Worm (Caenorhabditis elegans): ENCODE measurements around the gene B0035.22.

- TF ChIP-seq snpc-4 (GFP tag; optimal IDR thresholded peaks at IDR 0.05): no peak
- TF ChIP-seq snpc-4 (tag; optimal IDR thresholded peaks at IDR 0.05): no peak
- no peak for TF ChIP-seq lsl-1 (GFP tag; optimal IDR thresholded peaks at IDR 0.05)
- no peak for TF ChIP-seq ama-1 (optimal IDR thresholded peaks at IDR 0.05)
- TF ChIP-seq ama-1 (GFP tag; optimal IDR thresholded peaks at IDR 0.05): no peak
- TF ChIP-seq unc-130 (GFP tag; optimal IDR thresholded peaks at IDR 0.05): no peak
- TF ChIP-seq lin-35 (GFP tag; optimal IDR thresholded peaks at IDR 0.05): no peak
- TF ChIP-seq ceh-100 (GFP tag; IDR thresholded peaks at IDR 0.05): no peak
- TF ChIP-seq efl-1 (GFP tag; optimal IDR thresholded peaks at IDR 0.05): no peak
Observed at ce11 chrIV:11336180-11336579, 21.2 kb downstream of the B0035.22 start.
